Worm (Caenorhabditis elegans) whole organism, young adult: ENCODE measurements around the gene idpp-5.

Source experiments
- attf-5 ChIP-seq: fragments of 200-800 bp; sonication (Bioruptor generic); optimal IDR thresholded peaks from 2 replicates; lab custom pipeline; 2018; ENCODE audit warnings: mild to moderate bottlenecking, missing genetic modification characterization, missing compliant biosample characterization
- ccch-3 ChIP-seq: fragments of 200-800 bp; sonication (Bioruptor generic); optimal IDR thresholded peaks from 2 replicates; lab custom pipeline; 2018; ENCODE audit warnings: mild to moderate bottlenecking, missing genetic modification characterization, missing compliant biosample characterization
- dpl-1 ChIP-seq: fragments of 150-350 bp; optimal IDR thresholded peaks from 2 replicates; lab custom pipeline; 2014; ENCODE audit warnings: missing biosample characterization, missing genetic modification reagents, missing genetic modification characterization
- efl-1 ChIP-seq: fragments of 150-350 bp; optimal IDR thresholded peaks from 2 replicates; lab custom pipeline; 2014; ENCODE audit warnings: missing biosample characterization, missing genetic modification reagents, missing genetic modification characterization
- lin-40 ChIP-seq: sonication (generic microtip); optimal IDR thresholded peaks from 2 replicates; lab custom pipeline; 2016; ENCODE audit warnings: missing genetic modification characterization, mild to moderate bottlenecking, missing compliant biosample characterization, missing genotype, missing genetic modification reagents
- mel-28 ChIP-seq: sonication (generic microtip); optimal IDR thresholded peaks from 2 replicates; lab custom pipeline; 2016; ENCODE audit warnings: borderline replicate concordance, mild to moderate bottlenecking, missing genetic modification characterization, missing compliant biosample characterization
- pbrm-1 ChIP-seq: fragments of 200-800 bp; sonication (Bioruptor generic); IDR thresholded peaks from 2 replicates; pipeline ENCODE4 v1.3.6; 2022; ENCODE audit warnings: missing genetic modification reagents, missing genetic modification characterization, missing compliant biosample characterization
- pha-4 ChIP-seq: fragments of 150-350 bp; sonication (generic microtip); optimal IDR thresholded peaks from 2 replicates; lab custom pipeline; 2014; ENCODE audit warnings: missing biosample characterization, missing genetic modification reagents, missing genetic modification characterization

ce11 chrX:3756238-3756637, 36.4 kb downstream of the idpp-5 start:
- TF ChIP-seq pha-4 (tag; lab: Kevin White, UChicago) (no peak), lin-40 (tag; lab: Kevin White, UChicago) (no peak), ccch-3 (GFP tag; lab: Kevin White, UChicago) (no peak), mel-28 (tag; lab: Kevin White, UChicago) (no peak), dpl-1 (GFP tag; lab: Kevin White, UChicago) (no peak), efl-1 (GFP tag; lab: Kevin White, UChicago) (no peak), attf-5 (GFP tag; lab: Kevin White, UChicago) (no peak), pbrm-1 (GFP tag; lab: Robert Waterston, UW) (no peak)
